Worm (Caenorhabditis elegans) whole organism, L1 larva: ENCODE data around the gene mdh-2.

Source experiments
- C16A3.4 ChIP-seq: fragments of 150-350 bp; optimal IDR thresholded peaks from 2 replicates; lab custom pipeline; 2014; ENCODE audit warnings: missing biosample characterization, missing genetic modification characterization
- F16B12.6 ChIP-seq: fragments of 150-350 bp; optimal IDR thresholded peaks from 2 replicates; lab custom pipeline; 2014; ENCODE audit warnings: missing biosample characterization, missing genetic modification characterization
- alr-1 ChIP-seq: fragments of 200-800 bp; sonication (Bioruptor generic); optimal IDR thresholded peaks from 2 replicates; lab custom pipeline; 2018; ENCODE audit warnings: borderline replicate concordance, mild to moderate bottlenecking, missing genetic modification characterization, missing compliant biosample characterization
- aly-2 ChIP-seq: fragments of 150-350 bp; optimal IDR thresholded peaks from 2 replicates; lab custom pipeline; 2014; ENCODE audit warnings: missing biosample characterization, missing genetic modification characterization
- ama-1 ChIP-seq: fragments of 150-350 bp; optimal IDR thresholded peaks from 2 replicates; lab custom pipeline; 2014
- blmp-1 ChIP-seq: fragments of 150-350 bp; optimal IDR thresholded peaks from 2 replicates; lab custom pipeline; 2014; ENCODE audit warnings: missing biosample characterization, missing genetic modification characterization
- ceh-82 ChIP-seq, 3 experiments: fragments of 150-350 bp in 1 of 3; sonication (generic microtip) in 2 of 3; optimal IDR thresholded peaks; 2 replicates each; lab custom pipeline; 2014 to 2017; ENCODE audit warnings: missing biosample characterization in 3 of 3, missing genetic modification characterization in 3 of 3
- ceh-90 ChIP-seq: sonication (generic microtip); optimal IDR thresholded peaks from 2 replicates; lab custom pipeline; 2016; ENCODE audit warnings: missing genetic modification characterization, missing compliant biosample characterization
- ces-1 ChIP-seq: fragments of 150-350 bp; optimal IDR thresholded peaks from 2 replicates; lab custom pipeline; 2014; ENCODE audit warnings: missing biosample characterization, missing genetic modification reagents, missing genetic modification characterization
- dsc-1 ChIP-seq: sonication (generic microtip); optimal IDR thresholded peaks from 2 replicates; lab custom pipeline; 2016; ENCODE audit warnings: mild to moderate bottlenecking, missing genetic modification characterization, missing compliant biosample characterization
- efl-1 ChIP-seq, 4 experiments: fragments of 150-350 bp; optimal IDR thresholded peaks in 3 of 4; peaks in 1 of 4; 1 replicate in 1 of 4; 2 replicates in 3 of 4; lab custom pipeline; 2014; ENCODE audit warnings: missing biosample characterization in 2 of 4, missing genetic modification characterization in 2 of 4, missing genetic modification reagents in 2 of 4
- egl-13 ChIP-seq: sonication (generic microtip); optimal IDR thresholded peaks from 2 replicates; lab custom pipeline; 2016; ENCODE audit warnings: missing genotype, missing genetic modification reagents, missing genetic modification characterization, missing compliant biosample characterization
- fkh-10 ChIP-seq: sonication (generic microtip); optimal IDR thresholded peaks from 2 replicates; lab custom pipeline; 2017; ENCODE audit warnings: missing biosample characterization, missing genetic modification reagents, missing genetic modification characterization
- fkh-8 ChIP-seq: sonication (generic microtip); optimal IDR thresholded peaks from 2 replicates; lab custom pipeline; 2016; ENCODE audit warnings: mild to moderate bottlenecking, missing genetic modification characterization, missing compliant biosample characterization
- hlh-4 ChIP-seq: sonication (generic microtip); optimal IDR thresholded peaks from 2 replicates; lab custom pipeline; 2016; ENCODE audit warnings: mild to moderate bottlenecking, missing genetic modification characterization, missing compliant biosample characterization
- hpl-2 ChIP-seq: fragments of 150-350 bp; optimal IDR thresholded peaks from 2 replicates; lab custom pipeline; 2014; ENCODE audit warnings: missing biosample characterization, missing genetic modification reagents, missing genetic modification characterization
- irx-1 ChIP-seq: sonication (generic microtip); optimal IDR thresholded peaks from 2 replicates; lab custom pipeline; 2016; ENCODE audit warnings: missing genetic modification characterization, missing compliant biosample characterization
- lin-14 ChIP-seq: fragments of 200-800 bp; sonication (Bioruptor generic); optimal IDR thresholded peaks from 2 replicates; lab custom pipeline; 2018; ENCODE audit warnings: mild to moderate bottlenecking, missing genetic modification characterization, moderate library complexity, missing compliant biosample characterization
- lin-15B ChIP-seq: fragments of 150-350 bp; sonication (generic microtip); optimal IDR thresholded peaks from 3 replicates; lab custom pipeline; 2014; ENCODE audit warnings: missing biosample characterization, missing genetic modification characterization
- lin-35 ChIP-seq, 2 experiments: fragments of 150-350 bp; optimal IDR thresholded peaks; 2 replicates each; lab custom pipeline; 2014; ENCODE audit warnings: missing biosample characterization in 2 of 2, missing genetic modification characterization in 2 of 2, missing genetic modification reagents in 2 of 2
- lin-39 ChIP-seq: fragments of 150-350 bp; optimal IDR thresholded peaks from 2 replicates; lab custom pipeline; 2014; ENCODE audit warnings: missing biosample characterization, missing genetic modification reagents, missing genetic modification characterization
- lir-3 ChIP-seq: sonication (generic microtip); optimal IDR thresholded peaks from 2 replicates; lab custom pipeline; 2016; ENCODE audit warnings: mild to moderate bottlenecking, missing genetic modification characterization, moderate library complexity, missing compliant biosample characterization; ENCODE audit not compliant: poor library complexity
- lsy-2 ChIP-seq, 2 experiments: fragments of 150-350 bp; optimal IDR thresholded peaks; 2 replicates each; lab custom pipeline; 2014; ENCODE audit warnings: missing biosample characterization in 2 of 2, missing genetic modification characterization in 2 of 2
- mab-9 ChIP-seq: fragments of 200-800 bp; sonication (Bioruptor generic); IDR thresholded peaks from 2 replicates; pipeline ENCODE4 v1.3.6; 2022; ENCODE audit warnings: missing genetic modification reagents, missing genetic modification characterization, missing compliant biosample characterization
- mdl-1 ChIP-seq, 2 experiments: fragments of 150-350 bp; optimal IDR thresholded peaks; 2 replicates each; lab custom pipeline; 2014 to 2017; ENCODE audit warnings: missing biosample characterization in 2 of 2, missing genetic modification characterization in 2 of 2, inconsistent platforms in 1 of 2
- nhr-19 ChIP-seq: fragments of 200-800 bp; sonication (Bioruptor generic); conservative IDR thresholded peaks from 2 replicates; pipeline ENCODE4 v1.3.6; 2022; ENCODE audit warnings: missing genetic modification characterization, missing compliant biosample characterization
- nhr-237 ChIP-seq: fragments of 150-350 bp; optimal IDR thresholded peaks from 2 replicates; lab custom pipeline; 2014; ENCODE audit warnings: missing biosample characterization, missing genetic modification characterization
- nhr-47 ChIP-seq: sonication (generic microtip); optimal IDR thresholded peaks from 2 replicates; lab custom pipeline; 2016; ENCODE audit warnings: mild to moderate bottlenecking, missing genetic modification characterization, moderate library complexity, missing compliant biosample characterization
- nhr-71 ChIP-seq: sonication (generic microtip); optimal IDR thresholded peaks from 2 replicates; lab custom pipeline; 2016; ENCODE audit warnings: mild to moderate bottlenecking, missing genetic modification characterization, moderate library complexity, missing compliant biosample characterization
- nhr-76 ChIP-seq: sonication (generic microtip); optimal IDR thresholded peaks from 2 replicates; lab custom pipeline; 2017; ENCODE audit warnings: missing biosample characterization, missing genetic modification characterization
- nhr-84 ChIP-seq: sonication (generic microtip); optimal IDR thresholded peaks from 2 replicates; lab custom pipeline; 2017; ENCODE audit warnings: missing biosample characterization, missing genetic modification characterization
- pax-3 ChIP-seq: fragments of 200-800 bp; sonication (Bioruptor generic); optimal IDR thresholded peaks from 2 replicates; lab custom pipeline; 2018; ENCODE audit warnings: mild to moderate bottlenecking, missing genetic modification characterization, moderate library complexity, missing compliant biosample characterization
- rnt-1 ChIP-seq: sonication (generic microtip); optimal IDR thresholded peaks from 2 replicates; lab custom pipeline; 2016; ENCODE audit warnings: mild to moderate bottlenecking, missing genetic modification characterization, moderate library complexity, missing compliant biosample characterization
- snu-23 ChIP-seq: sonication (generic microtip); optimal IDR thresholded peaks from 2 replicates; lab custom pipeline; 2016; ENCODE audit warnings: missing genetic modification characterization, missing compliant biosample characterization
- sptf-1 ChIP-seq: fragments of 150-350 bp; optimal IDR thresholded peaks from 2 replicates; lab custom pipeline; 2014; ENCODE audit warnings: missing biosample characterization, missing genetic modification characterization
- tbx-2 ChIP-seq: sonication (generic microtip); optimal IDR thresholded peaks from 2 replicates; lab custom pipeline; 2016; ENCODE audit warnings: missing genetic modification characterization, missing compliant biosample characterization
- tlp-1 ChIP-seq: fragments of 150-350 bp; optimal IDR thresholded peaks from 2 replicates; lab custom pipeline; 2014; ENCODE audit warnings: missing biosample characterization, missing genetic modification characterization
- unc-130 ChIP-seq: fragments of 150-350 bp; optimal IDR thresholded peaks from 2 replicates; lab custom pipeline; 2017; ENCODE audit warnings: missing biosample characterization, missing genetic modification characterization, inconsistent platforms
- unc-62 ChIP-seq: fragments of 150-350 bp; optimal IDR thresholded peaks from 2 replicates; lab custom pipeline; 2014; ENCODE audit warnings: missing biosample characterization, missing genetic modification reagents, missing genetic modification characterization
- vab-15 ChIP-seq: sonication (generic microtip); optimal IDR thresholded peaks from 2 replicates; lab custom pipeline; 2017; ENCODE audit warnings: missing genotype, mild to moderate bottlenecking, missing genetic modification characterization, missing compliant biosample characterization
- xbp-1 ChIP-seq: sonication (generic microtip); optimal IDR thresholded peaks from 2 replicates; lab custom pipeline; 2016; ENCODE audit warnings: missing genetic modification characterization, missing compliant biosample characterization

The mdh-2 gene

ce11 chrIII:6608101-6608672 lies at the start of gene mdh-2, which contains the start of gene F20H11.4 (continued):
- TF ChIP-seq xbp-1 (tag; lab: Kevin White, UChicago) (peak; percentile 86), lin-15B (tag; lab: Kevin White, UChicago) (peak; percentile 76), C16A3.4 (peak; percentile 86), egl-13 (peak; percentile 68), nhr-237 (tag; lab: Kevin White, UChicago) (peak; percentile 59), efl-1 (optimal IDR thresholded peaks at IDR 0.05; lab: Kevin White, UChicago) (peak; percentile 85 to 97), efl-1 (GFP tag; optimal IDR thresholded peaks at IDR 0.05 in 1 of 2; lab: Kevin White, UChicago) (peak; percentile 96 to 99), nhr-19 (peak; percentile 100)

- TF ChIP-seq hlh-4 (tag; lab: Kevin White, UChicago) (no peak), lsy-2 (tag; optimal IDR thresholded peaks at IDR 0.05; lab: Kevin White, UChicago) (peak in 1 of 2 experiments; percentile 48), lin-35 (GFP tag; optimal IDR thresholded peaks at IDR 0.05; lab: Kevin White, UChicago) (peak in 1 of 2 experiments; percentile 28), nhr-84 (tag; lab: Kevin White, UChicago) (no peak), efl-1 (optimal IDR thresholded peaks at IDR 0.05; lab: Kevin White, UChicago) (peak in 1 of 2 experiments; percentile 22), efl-1 (GFP tag; optimal IDR thresholded peaks at IDR 0.05 in 1 of 2; lab: Kevin White, UChicago) (no peak), lin-14 (GFP tag; lab: Kevin White, UChicago) (peak; percentile 88), unc-62 (GFP tag; lab: Kevin White, UChicago) (no peak), rnt-1 (tag; lab: Kevin White, UChicago) (peak; percentile 63), egl-13 (no peak), snu-23 (GFP tag; lab: Kevin White, UChicago) (peak; percentile 15), ceh-82 (tag; optimal IDR thresholded peaks at IDR 0.05; lab: Kevin White, UChicago) (peak in 1 of 3 experiments; percentile 34), blmp-1 (tag; lab: Kevin White, UChicago) (no peak), nhr-71 (peak; percentile 51), unc-130 (tag; lab: Kevin White, UChicago) (no peak)
Observed at ce11 chrIII:6655830-6656229, 47.9 kb upstream of the mdh-2 start.

ce11 chrIII:6653932-6654331 lies 46.0 kb upstream of the mdh-2 start:
- TF ChIP-seq sptf-1 (tag; lab: Kevin White, UChicago), result no peak
- TF ChIP-seq mab-9 (GFP tag; lab: Robert Waterston, UW), result no peak
- TF ChIP-seq lir-3 (tag; lab: Kevin White, UChicago), result no peak
- TF ChIP-seq rnt-1 (tag; lab: Kevin White, UChicago), result no peak
- peak; percentile 94 for TF ChIP-seq dsc-1
- TF ChIP-seq irx-1 (tag; lab: Kevin White, UChicago), result no peak
- peak; percentile 27 for TF ChIP-seq fkh-8 (tag; lab: Kevin White, UChicago)
- TF ChIP-seq pax-3 (tag; lab: Kevin White, UChicago), result peak; percentile 56
- no peak for TF ChIP-seq lin-39 (tag; lab: Kevin White, UChicago)
- no peak for TF ChIP-seq ceh-82 (tag; optimal IDR thresholded peaks at IDR 0.05; lab: Kevin White, UChicago)
- TF ChIP-seq snu-23 (GFP tag; lab: Kevin White, UChicago), result no peak

ce11 chrIII:6651983-6652382 lies 44.1 kb upstream of the mdh-2 start, which contains the start of gene pdfr-1:
Gene pdfr-1, minus strand, starts transcription at chrIII:6652083.
- peak; percentile 11 for TF ChIP-seq egl-13
- TF ChIP-seq nhr-76 (tag; lab: Kevin White, UChicago), result no peak
- peak; percentile 27 for TF ChIP-seq lin-14 (GFP tag; lab: Kevin White, UChicago)

- TF ChIP-seq lin-14 (GFP tag; lab: Kevin White, UChicago) (peak; percentile 3), aly-2 (tag; lab: Kevin White, UChicago) (no peak)
Observed at ce11 chrIII:6647568-6647967, 39.7 kb upstream of the mdh-2 start.

ce11 chrIII:6646898-6647297 lies 39.0 kb upstream of the mdh-2 start:
- TF ChIP-seq tbx-2 (tag; lab: Kevin White, UChicago) (no peak), tlp-1 (tag; lab: Kevin White, UChicago) (no peak), vab-15 (tag; lab: Kevin White, UChicago) (no peak), ama-1 (lab: Kevin White, UChicago) (no peak), fkh-10 (peak; percentile 25), unc-130 (tag; lab: Kevin White, UChicago) (no peak), nhr-47 (tag; lab: Kevin White, UChicago) (no peak), hpl-2 (GFP tag; lab: Kevin White, UChicago) (no peak), lin-39 (tag; lab: Kevin White, UChicago) (no peak), ces-1 (GFP tag; lab: Kevin White, UChicago) (peak; percentile 62), F16B12.6 (tag; lab: Kevin White, UChicago) (no peak), aly-2 (tag; lab: Kevin White, UChicago) (no peak), lin-14 (GFP tag; lab: Kevin White, UChicago) (peak; percentile 66), ceh-90 (tag; lab: Kevin White, UChicago) (no peak), mdl-1 (tag; optimal IDR thresholded peaks at IDR 0.05; lab: Kevin White, UChicago) (no peak), alr-1 (no peak)
